Worm (Caenorhabditis elegans) whole organism, young adult: ENCODE results near the gene ppt-1.

ENCODE experiments used
- F57C9.4 ChIP-seq: sonication (generic microtip); optimal IDR thresholded peaks from 2 replicates; lab custom pipeline; 2017; ENCODE audit warnings: mild to moderate bottlenecking, missing genetic modification characterization, missing compliant biosample characterization
- hmg-1.2 ChIP-seq: fragments of 200-800 bp; sonication (Bioruptor generic); IDR thresholded peaks from 2 replicates; pipeline ENCODE4 v1.3.6; 2022; ENCODE audit warnings: missing genetic modification reagents, missing genetic modification characterization, missing compliant biosample characterization
- sea-2 ChIP-seq: fragments of 200-800 bp; sonication (Bioruptor generic); IDR thresholded peaks from 2 replicates; pipeline ENCODE4 v1.3.6; 2022; ENCODE audit warnings: missing genetic modification characterization, missing compliant biosample characterization
- snpc-4 ChIP-seq, 5 experiments: fragments of 150-350 bp in 1 of 5; sonication (generic microtip) in 4 of 5; optimal IDR thresholded peaks; 2 replicates each; lab custom pipeline; 2014 to 2018; ENCODE audit warnings: missing genetic modification characterization in 5 of 5, missing biosample characterization in 3 of 5, antibody characterized with exemption in 2 of 5, mild to moderate bottlenecking in 2 of 5, missing compliant biosample characterization in 2 of 5, missing genotype in 2 of 5, moderate library complexity in 2 of 5, missing genetic modification reagents in 1 of 5
- zfh-2 ChIP-seq: fragments of 200-800 bp; sonication (Bioruptor generic); conservative IDR thresholded peaks from 2 replicates; pipeline ENCODE4 v1.3.6; 2022; ENCODE audit warnings: missing genetic modification reagents, missing genetic modification characterization, missing compliant biosample characterization

- TF ChIP-seq sea-2 (GFP tag; lab: Robert Waterston, UW) = no peak
- peak; percentile 20; the same call in 1 of the 2 replicates for TF ChIP-seq hmg-1.2 (GFP tag; lab: Robert Waterston, UW)
- TF ChIP-seq F57C9.4 (tag; lab: Kevin White, UChicago) = no peak
- TF ChIP-seq zfh-2 (GFP tag; lab: Robert Waterston, UW) = no peak
- TF ChIP-seq snpc-4 (GFP tag; optimal IDR thresholded peaks at IDR 0.05; lab: Kevin White, UChicago) = no peak
- TF ChIP-seq snpc-4 (tag; optimal IDR thresholded peaks at IDR 0.05; lab: Kevin White, UChicago) = peak in 1 of 4 experiments; percentile 1
Observed at ce11 chrV:6611504-6611903, 14.6 kb downstream of the ppt-1 start.
